Fruit fly (Drosophila melanogaster): ENCODE data around the gene CG17648.

CG17648 gene

dm6 chr2L:1727826-1728619, 24.1 kb upstream of the CG17648 start (continued):
- TF ChIP-seq CG11093 (GFP tag; IDR thresholded peaks at IDR 0.05): peak; percentile 91
- peak; percentile 93 for TF ChIP-seq fd96Cb (tag; optimal IDR thresholded peaks at IDR 0.05)
- peak; percentile 99 for TF ChIP-seq sug (tag; optimal IDR thresholded peaks at IDR 0.05)
- peak; percentile 97 for TF ChIP-seq so (GFP tag; IDR thresholded peaks at IDR 0.05)
- peak; percentile 100 for TF ChIP-seq CG10543 (GFP tag; optimal IDR thresholded peaks at IDR 0.05)
- TF ChIP-seq lab (GFP tag; optimal IDR thresholded peaks at IDR 0.05): peak; percentile 55
- TF ChIP-seq en (GFP tag; optimal IDR thresholded peaks at IDR 0.05): peak; percentile 33
- TF ChIP-seq Dll (GFP tag; IDR thresholded peaks at IDR 0.05; ENCODE audit: partially characterized antibody): peak; percentile 99
- peak; percentile 99 for TF ChIP-seq CG13424 (tag; optimal IDR thresholded peaks at IDR 0.05)
- TF ChIP-seq CG18262 (tag; optimal IDR thresholded peaks at IDR 0.05): peak; percentile 94
- TF ChIP-seq CkIIα-i1 (GFP tag; IDR thresholded peaks at IDR 0.05): no peak
- peak; percentile 64 for TF ChIP-seq CG10565 (GFP tag; optimal IDR thresholded peaks at IDR 0.05)
- peak; percentile 97 for TF ChIP-seq Drgx (GFP tag; IDR thresholded peaks at IDR 0.05)
- TF ChIP-seq row (GFP tag; IDR thresholded peaks at IDR 0.05): peak; percentile 99
- peak; percentile 83 for TF ChIP-seq CG8281 (tag; optimal IDR thresholded peaks at IDR 0.05)
- TF ChIP-seq cas (GFP tag; IDR thresholded peaks at IDR 0.05): peak; percentile 93
- peak; percentile 99 for TF ChIP-seq CG3847 (GFP tag; IDR thresholded peaks at IDR 0.05)
- no peak for TF ChIP-seq bigmax (GFP tag; optimal IDR thresholded peaks at IDR 0.05)
- peak; percentile 81 for TF ChIP-seq Atf3 (GFP tag; optimal IDR thresholded peaks at IDR 0.05)
- peak; percentile 58; the same call in 1 of the 2 replicates for TF ChIP-seq dan (GFP tag; IDR thresholded peaks at IDR 0.05)
- TF ChIP-seq CG9437 (GFP tag; optimal IDR thresholded peaks at IDR 0.05): peak; percentile 93
- TF ChIP-seq Dp (GFP tag; optimal IDR thresholded peaks at IDR 0.05): peak; percentile 11
- peak; percentile 92 for TF ChIP-seq kay (GFP tag; optimal IDR thresholded peaks at IDR 0.05)
- TF ChIP-seq Meics (GFP tag; optimal IDR thresholded peaks at IDR 0.05): peak; percentile 97
- TF ChIP-seq Gsc (GFP tag; IDR thresholded peaks at IDR 0.05): peak; percentile 80
- peak; percentile 72 for TF ChIP-seq dati (GFP tag; IDR thresholded peaks at IDR 0.05)
- TF ChIP-seq CG8765 (GFP tag; IDR thresholded peaks at IDR 0.05): peak; percentile 89
- peak; percentile 86 for TF ChIP-seq CG12744 (GFP tag; optimal IDR thresholded peaks at IDR 0.05)
- peak; percentile 95 for TF ChIP-seq H15 (GFP tag; IDR thresholded peaks at IDR 0.05)
- peak; percentile 93 for TF ChIP-seq knrl (GFP tag; IDR thresholded peaks at IDR 0.05; ENCODE audit: partially characterized antibody)
- TF ChIP-seq crol (GFP tag; IDR thresholded peaks at IDR 0.05): no peak; the same call in none of the 2 replicates
- TF ChIP-seq CG1529 (GFP tag; optimal IDR thresholded peaks at IDR 0.05): peak; percentile 97
- peak; percentile 49 for TF ChIP-seq NC2β (GFP tag; optimal IDR thresholded peaks at IDR 0.05)
- no peak for TF ChIP-seq prd (optimal IDR thresholded peaks at IDR 0.05)
- TF ChIP-seq prd (GFP tag; IDR thresholded peaks at IDR 0.05): peak; percentile 97
- peak; percentile 92 for TF ChIP-seq onecut (GFP tag; IDR thresholded peaks at IDR 0.05)
- TF ChIP-seq sna (GFP tag; IDR thresholded peaks at IDR 0.05; ENCODE audit: partially characterized antibody): peak; percentile 99
- TF ChIP-seq pum (GFP tag; optimal IDR thresholded peaks at IDR 0.05): peak; percentile 86
- TF ChIP-seq corto (GFP tag; optimal IDR thresholded peaks at IDR 0.05): peak; percentile 97
- peak; percentile 76 for TF ChIP-seq fu2 (GFP tag; optimal IDR thresholded peaks at IDR 0.05)
- peak; percentile 89 for TF ChIP-seq GATAe (GFP tag; conservative IDR thresholded peaks at IDR 0.05)
- peak; percentile 97 for TF ChIP-seq ci (GFP tag; IDR thresholded peaks at IDR 0.05)
- peak; percentile 69 for TF ChIP-seq MTF-1 (GFP tag; optimal IDR thresholded peaks at IDR 0.05; ENCODE audit: borderline replicate concordance)
- peak; percentile 88 for TF ChIP-seq HLH54F (GFP tag; optimal IDR thresholded peaks at IDR 0.05)
- peak; percentile 98 for TF ChIP-seq fd3F (GFP tag; optimal IDR thresholded peaks at IDR 0.05)
- peak; percentile 91 for TF ChIP-seq CG6175 (GFP tag; IDR thresholded peaks at IDR 0.05)
- peak; percentile 94 for TF ChIP-seq wdn (GFP tag; IDR thresholded peaks at IDR 0.05)
- TF ChIP-seq cwo (GFP tag; optimal IDR thresholded peaks at IDR 0.05): peak; percentile 95
- TF ChIP-seq cg (GFP tag; optimal IDR thresholded peaks at IDR 0.05): peak; percentile 78
- peak; percentile 88 for TF ChIP-seq CG14667 (GFP tag; IDR thresholded peaks at IDR 0.05)
